Fruit fly (Drosophila melanogaster): ENCODE results near the gene nyo.

nyo gene

DNA sequence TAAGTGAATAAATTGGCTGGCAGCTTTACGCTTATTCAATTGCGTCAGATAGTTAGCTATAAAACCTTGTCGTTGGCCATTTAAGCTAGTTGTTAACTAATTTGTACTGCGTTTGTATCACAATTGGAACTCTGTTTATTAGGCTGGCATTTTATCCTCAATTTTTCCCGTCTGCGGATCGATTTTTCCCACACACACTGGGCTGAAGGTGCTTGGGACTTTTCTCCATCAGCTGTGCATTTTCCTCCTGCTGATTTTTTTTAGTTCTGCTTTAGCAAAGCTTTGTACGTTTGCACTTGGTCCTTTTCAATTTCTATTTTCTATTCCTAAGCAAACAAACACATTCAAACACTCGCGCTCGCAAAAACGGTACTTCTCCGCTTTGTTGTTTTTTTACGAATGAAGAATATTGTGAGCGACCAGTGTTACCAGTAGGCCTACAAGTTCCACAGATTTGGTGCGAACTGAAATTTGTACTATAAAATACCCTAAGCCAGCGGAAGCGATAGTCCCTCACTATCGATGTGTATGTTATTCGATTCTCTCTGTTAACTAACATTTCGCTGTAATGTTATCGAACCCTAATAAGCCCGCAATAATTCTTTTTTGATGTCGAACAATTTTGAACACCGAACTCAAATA lies 66.7 kb downstream of the nyo start (continued):
- TF ChIP-seq CG4404 (GFP tag; IDR thresholded peaks at IDR 0.05), result no peak
- no peak for TF ChIP-seq GATAe (GFP tag; conservative IDR thresholded peaks at IDR 0.05)
- peak; percentile 93 for TF ChIP-seq CG9797 (GFP tag; optimal IDR thresholded peaks at IDR 0.05)
- TF ChIP-seq Ada2b (GFP tag; IDR thresholded peaks at IDR 0.05), result no peak
- TF ChIP-seq D19A (tag; optimal IDR thresholded peaks at IDR 0.05), result peak; percentile 38
- TF ChIP-seq NFAT (GFP tag; IDR thresholded peaks at IDR 0.05), result no peak
- TF ChIP-seq CG9215 (GFP tag; IDR thresholded peaks at IDR 0.05), result no peak
- TF ChIP-seq chinmo (GFP tag; IDR thresholded peaks at IDR 0.05; ENCODE audit: partially characterized antibody), result no peak
- no peak for TF ChIP-seq ab (GFP tag; optimal IDR thresholded peaks at IDR 0.05)
- TF ChIP-seq Gug (GFP tag; IDR thresholded peaks at IDR 0.05), result 0 out of 4 replicates have a peak, but pooled peaks have one; percentile 6
- peak; percentile 56 for TF ChIP-seq CHES-1-like (GFP tag; optimal IDR thresholded peaks at IDR 0.05)
- TF ChIP-seq ken (GFP tag; IDR thresholded peaks at IDR 0.05), result no peak
- TF ChIP-seq CG15073 (GFP tag; optimal IDR thresholded peaks at IDR 0.05), result no peak
- TF ChIP-seq CG12236 (GFP tag; optimal IDR thresholded peaks at IDR 0.05), result peak; percentile 0
- no peak for TF ChIP-seq Ravus (GFP tag; IDR thresholded peaks at IDR 0.05)
- no peak for TF ChIP-seq CG3065 (GFP tag; optimal IDR thresholded peaks at IDR 0.05)
- no peak for TF ChIP-seq CG12219 (GFP tag; optimal IDR thresholded peaks at IDR 0.05)
- no peak for TF ChIP-seq knrl (GFP tag; IDR thresholded peaks at IDR 0.05; ENCODE audit: partially characterized antibody)
- TF ChIP-seq repo (GFP tag; optimal IDR thresholded peaks at IDR 0.05), result no peak
- peak; percentile 10 for TF ChIP-seq Atf-2 (GFP tag; optimal IDR thresholded peaks at IDR 0.05)
- no peak for TF ChIP-seq ase (GFP tag; IDR thresholded peaks at IDR 0.05)
- peak; percentile 5 for TF ChIP-seq CG15696 (tag; optimal IDR thresholded peaks at IDR 0.05)
- no peak for TF ChIP-seq Dip3 (GFP tag; optimal IDR thresholded peaks at IDR 0.05)
- no peak for TF ChIP-seq Chrac-16 (GFP tag; optimal IDR thresholded peaks at IDR 0.05)
- TF ChIP-seq CG1024 (GFP tag; IDR thresholded peaks at IDR 0.05), result no peak
- no peak for TF ChIP-seq fd102C (GFP tag; optimal IDR thresholded peaks at IDR 0.05)
- TF ChIP-seq CG13775 (GFP tag; optimal IDR thresholded peaks at IDR 0.05), result no peak
- no peak for TF ChIP-seq tio (GFP tag; optimal IDR thresholded peaks at IDR 0.05)
- TF ChIP-seq CG8478 (optimal IDR thresholded peaks at IDR 0.05), result no peak
- TF ChIP-seq CG17912 (GFP tag; optimal IDR thresholded peaks at IDR 0.05), result no peak
- TF ChIP-seq corto (GFP tag; optimal IDR thresholded peaks at IDR 0.05), result no peak
- TF ChIP-seq unpg (GFP tag; optimal IDR thresholded peaks at IDR 0.05), result peak; percentile 30
- TF ChIP-seq Pdp1 (GFP tag; optimal IDR thresholded peaks at IDR 0.05), result peak; percentile 15 to 25
- TF ChIP-seq CG3407 (GFP tag; optimal IDR thresholded peaks at IDR 0.05), result no peak
- TF ChIP-seq crol (GFP tag; IDR thresholded peaks at IDR 0.05), result no peak
- TF ChIP-seq org-1 (GFP tag; optimal IDR thresholded peaks at IDR 0.05), result no peak
- peak; percentile 17 for TF ChIP-seq salm (tag; optimal IDR thresholded peaks at IDR 0.05)
- TF ChIP-seq CG11093 (GFP tag; IDR thresholded peaks at IDR 0.05), result no peak
- no peak for TF ChIP-seq CG13123 (GFP tag; optimal IDR thresholded peaks at IDR 0.05)
- no peak for TF ChIP-seq C15 (GFP tag; IDR thresholded peaks at IDR 0.05)
- no peak for TF ChIP-seq CG4820 (GFP tag; optimal IDR thresholded peaks at IDR 0.05)
- TF ChIP-seq gcm (GFP tag; optimal IDR thresholded peaks at IDR 0.05), result peak; percentile 21
- TF ChIP-seq tup (GFP tag; optimal IDR thresholded peaks at IDR 0.05), result no peak
- peak; percentile 14 for TF ChIP-seq CG9817 (tag; optimal IDR thresholded peaks at IDR 0.05)
- TF ChIP-seq Mes4 (GFP tag; optimal IDR thresholded peaks at IDR 0.05), result peak; percentile 17
- TF ChIP-seq CG16779 (GFP tag; IDR thresholded peaks at IDR 0.05), result no peak
- TF ChIP-seq gem (tag; optimal IDR thresholded peaks at IDR 0.05), result no peak
- TF ChIP-seq dimm (GFP tag; IDR thresholded peaks at IDR 0.05), result no peak
- TF ChIP-seq Mrtf (GFP tag; IDR thresholded peaks at IDR 0.05), result no peak
- TF ChIP-seq CG12769 (tag; optimal IDR thresholded peaks at IDR 0.05), result peak; percentile 75
- TF ChIP-seq CG18619 (GFP tag; optimal IDR thresholded peaks at IDR 0.05), result no peak

Measured in whole organism, embryonic.